Fruit fly (Drosophila melanogaster) whole organism, prepupa: ENCODE results near the gene CG7182.
A peak's percentile ranks its signal among the peaks of the same experiment; 100 is the strongest.

Source experiments
- Blimp-1 ChIP-seq: fragments of 200-800 bp; sonication (Bioruptor generic); optimal IDR thresholded peaks from 3 replicates; lab custom pipeline; 2017; ENCODE audit warnings: missing biosample characterization, missing genetic modification characterization, mild to moderate bottlenecking, moderate library complexity, missing genetic modification reagents
- CG10631 ChIP-seq: fragments of 200-800 bp; sonication (Bioruptor generic); optimal IDR thresholded peaks from 2 replicates; lab custom pipeline; 2016; ENCODE audit warnings: missing biosample characterization, missing genetic modification characterization
- CG11294 ChIP-seq: fragments of 200-800 bp; sonication (Bioruptor generic); IDR thresholded peaks from 2 replicates; pipeline ENCODE4 v1.3.6; 2022; ENCODE audit warnings: missing biosample characterization, missing genetic modification characterization
- CG11762 ChIP-seq: fragments of 200-800 bp; sonication (Bioruptor generic); optimal IDR thresholded peaks from 3 replicates; lab custom pipeline; 2016; ENCODE audit warnings: missing biosample characterization, missing genetic modification characterization; ENCODE audit not compliant: insufficient read depth
- CG11902 ChIP-seq: fragments of 200-800 bp; sonication (Bioruptor generic); optimal IDR thresholded peaks from 3 replicates; lab custom pipeline; 2016; ENCODE audit warnings: missing biosample characterization, missing genetic modification characterization
- CG15336 ChIP-seq: fragments of 200-800 bp; sonication (Bioruptor generic); IDR thresholded peaks from 2 replicates; pipeline ENCODE4 v1.3.6; 2022; ENCODE audit warnings: missing biosample characterization, missing genetic modification characterization
- CG16779 ChIP-seq: fragments of 200-800 bp; sonication (Bioruptor generic); optimal IDR thresholded peaks from 3 replicates; lab custom pipeline; 2017; ENCODE audit warnings: missing biosample characterization, mild to moderate bottlenecking, missing genetic modification characterization
- CG3032 ChIP-seq: fragments of 200-800 bp; optimal IDR thresholded peaks from 2 replicates; lab custom pipeline; 2019; ENCODE audit warnings: missing biosample characterization, mild to moderate bottlenecking, missing genetic modification characterization, moderate library complexity
- CG31627 ChIP-seq: fragments of 200-800 bp; sonication (Bioruptor generic); optimal IDR thresholded peaks from 3 replicates; lab custom pipeline; 2016; ENCODE audit warnings: missing biosample characterization, missing genetic modification characterization
- CG34406 ChIP-seq: fragments of 200-800 bp; sonication (Bioruptor generic); optimal IDR thresholded peaks from 3 replicates; lab custom pipeline; 2016; ENCODE audit warnings: missing biosample characterization, missing genetic modification characterization
- CG4318 ChIP-seq: fragments of 200-800 bp; sonication (Bioruptor generic); optimal IDR thresholded peaks from 3 replicates; lab custom pipeline; 2017; ENCODE audit warnings: missing biosample characterization, mild to moderate bottlenecking, missing genetic modification characterization
- CG6276 ChIP-seq: fragments of 200-800 bp; sonication (Bioruptor generic); optimal IDR thresholded peaks from 2 replicates; lab custom pipeline; 2017; ENCODE audit warnings: missing biosample characterization, mild to moderate bottlenecking, missing genetic modification characterization
- CG6792 ChIP-seq: fragments of 200-800 bp; sonication (Bioruptor generic); optimal IDR thresholded peaks from 3 replicates; lab custom pipeline; 2016; ENCODE audit warnings: missing biosample characterization, missing genetic modification characterization
- CG6808 ChIP-seq: fragments of 200-800 bp; sonication (Bioruptor generic); optimal IDR thresholded peaks from 3 replicates; lab custom pipeline; 2017; ENCODE audit warnings: missing biosample characterization, missing genetic modification characterization, mild to moderate bottlenecking, moderate library complexity, missing genetic modification reagents
- CG6854 ChIP-seq: fragments of 200-800 bp; sonication (Bioruptor generic); optimal IDR thresholded peaks from 2 replicates; lab custom pipeline; 2017; ENCODE audit warnings: missing biosample characterization, mild to moderate bottlenecking, missing genetic modification characterization
- CG7368 ChIP-seq: fragments of 200-800 bp; sonication (Bioruptor generic); optimal IDR thresholded peaks from 3 replicates; lab custom pipeline; 2016; ENCODE audit warnings: missing biosample characterization, missing genetic modification characterization
- CG8319 ChIP-seq: fragments of 200-800 bp; sonication (Bioruptor generic); optimal IDR thresholded peaks from 3 replicates; lab custom pipeline; 2016; ENCODE audit warnings: missing biosample characterization, missing genetic modification characterization
- CG9139 ChIP-seq: fragments of 200-800 bp; sonication (Bioruptor generic); optimal IDR thresholded peaks from 3 replicates; lab custom pipeline; 2017; ENCODE audit warnings: missing biosample characterization, mild to moderate bottlenecking, missing genetic modification characterization
- Eip75B ChIP-seq: fragments of 200-800 bp; sonication (Bioruptor generic); optimal IDR thresholded peaks from 3 replicates; lab custom pipeline; 2016; ENCODE audit warnings: missing biosample characterization, missing genetic modification characterization
- Eip78C ChIP-seq: fragments of 200-800 bp; sonication (Bioruptor generic); peaks from one replicate; lab custom pipeline; 2016; ENCODE audit warnings: missing biosample characterization, missing genetic modification characterization
- Eip93F ChIP-seq: fragments of 200-800 bp; sonication (Bioruptor generic); optimal IDR thresholded peaks from 2 replicates; lab custom pipeline; 2016; ENCODE audit warnings: missing biosample characterization, mild to moderate bottlenecking, missing genetic modification characterization
- Ets96B ChIP-seq: fragments of 200-800 bp; optimal IDR thresholded peaks from 2 replicates; lab custom pipeline; 2019; ENCODE audit warnings: missing biosample characterization, mild to moderate bottlenecking, missing genetic modification characterization, moderate library complexity
- Gug ChIP-seq: fragments of 200-800 bp; sonication (Bioruptor generic); IDR thresholded peaks from 2 replicates; pipeline ENCODE4 v1.3.6; 2022; ENCODE audit warnings: missing biosample characterization, missing genetic modification characterization
- Hr38 ChIP-seq: sonication (Bioruptor generic); optimal IDR thresholded peaks from 2 replicates; lab custom pipeline; 2016; ENCODE audit warnings: missing biosample characterization, missing genetic modification characterization
- Hr39 ChIP-seq: fragments of 200-800 bp; sonication (Bioruptor generic); optimal IDR thresholded peaks from 2 replicates; lab custom pipeline; 2016; ENCODE audit warnings: missing biosample characterization, missing genetic modification characterization
- Hr4 ChIP-seq: fragments of 200-800 bp; sonication (Bioruptor generic); optimal IDR thresholded peaks from 3 replicates; lab custom pipeline; 2016; ENCODE audit warnings: missing biosample characterization, missing genetic modification characterization
- Lpt ChIP-seq: fragments of 200-800 bp; sonication (Bioruptor generic); optimal IDR thresholded peaks from 3 replicates; lab custom pipeline; 2016; ENCODE audit warnings: missing biosample characterization, missing genetic modification characterization
- Met ChIP-seq: fragments of 200-800 bp; sonication (Bioruptor generic); optimal IDR thresholded peaks from 3 replicates; lab custom pipeline; 2016; ENCODE audit warnings: missing biosample characterization, missing genetic modification characterization
- OdsH ChIP-seq: fragments of 200-800 bp; sonication (Bioruptor generic); optimal IDR thresholded peaks from 3 replicates; lab custom pipeline; 2016; ENCODE audit warnings: missing biosample characterization, missing genetic modification characterization
- Smox ChIP-seq: fragments of 200-800 bp; sonication (Bioruptor generic); optimal IDR thresholded peaks from 3 replicates; lab custom pipeline; 2016; ENCODE audit warnings: missing biosample characterization, missing genetic modification characterization
- Sox102F ChIP-seq: fragments of 200-800 bp; sonication (Bioruptor generic); optimal IDR thresholded peaks from 2 replicates; lab custom pipeline; 2016; ENCODE audit warnings: missing biosample characterization, mild to moderate bottlenecking, missing genetic modification characterization
- Sox14 ChIP-seq: fragments of 200-800 bp; sonication (Bioruptor generic); optimal IDR thresholded peaks from 3 replicates; lab custom pipeline; 2016; ENCODE audit warnings: missing biosample characterization, missing genetic modification characterization
- achi ChIP-seq: fragments of 200-800 bp; sonication (Bioruptor generic); optimal IDR thresholded peaks from 3 replicates; lab custom pipeline; 2016; ENCODE audit warnings: missing biosample characterization, missing genetic modification characterization
- acj6 ChIP-seq: fragments of 200-800 bp; sonication (Bioruptor generic); optimal IDR thresholded peaks from 3 replicates; lab custom pipeline; 2016; ENCODE audit warnings: missing biosample characterization, missing genetic modification characterization
- cyc ChIP-seq: fragments of 200-800 bp; sonication (Bioruptor generic); optimal IDR thresholded peaks from 3 replicates; lab custom pipeline; 2016; ENCODE audit warnings: missing biosample characterization, missing genetic modification characterization
- dsx ChIP-seq: fragments of 200-800 bp; optimal IDR thresholded peaks from 3 replicates; lab custom pipeline; 2019; ENCODE audit warnings: missing biosample characterization, mild to moderate bottlenecking, missing genetic modification characterization, moderate library complexity; ENCODE audit not compliant: poor library complexity, severe bottlenecking
- eg ChIP-seq: fragments of 200-800 bp; sonication (Bioruptor generic); IDR thresholded peaks from 3 replicates; pipeline ENCODE4 v1.3.6; 2022; ENCODE audit warnings: missing biosample characterization, missing genetic modification characterization
- esn ChIP-seq: fragments of 200-800 bp; sonication (Bioruptor generic); optimal IDR thresholded peaks from 2 replicates; lab custom pipeline; 2016; ENCODE audit warnings: missing biosample characterization, mild to moderate bottlenecking, missing genetic modification characterization, moderate library complexity
- fd59A ChIP-seq: fragments of 200-800 bp; sonication (Bioruptor generic); optimal IDR thresholded peaks from 2 replicates; lab custom pipeline; 2017; ENCODE audit warnings: missing biosample characterization, mild to moderate bottlenecking, missing genetic modification characterization, missing genetic modification reagents
- fd85E ChIP-seq: fragments of 200-800 bp; sonication (Bioruptor generic); optimal IDR thresholded peaks from 3 replicates; lab custom pipeline; 2016; ENCODE audit warnings: missing biosample characterization, missing genetic modification characterization
- fkh ChIP-seq: fragments of 200-800 bp; sonication (Bioruptor generic); optimal IDR thresholded peaks from 3 replicates; lab custom pipeline; 2017; ENCODE audit warnings: missing biosample characterization, mild to moderate bottlenecking, missing genetic modification characterization, moderate library complexity
- lz ChIP-seq: fragments of 200-800 bp; sonication (Bioruptor generic); optimal IDR thresholded peaks from 3 replicates; lab custom pipeline; 2016; ENCODE audit warnings: missing biosample characterization, missing genetic modification characterization
- net ChIP-seq: fragments of 200-800 bp; sonication (Bioruptor generic); optimal IDR thresholded peaks from 3 replicates; lab custom pipeline; 2016; ENCODE audit warnings: missing biosample characterization, missing genetic modification characterization
- pdm3 ChIP-seq: fragments of 200-800 bp; sonication (Bioruptor generic); optimal IDR thresholded peaks from 3 replicates; lab custom pipeline; 2016; ENCODE audit warnings: missing biosample characterization, missing genetic modification characterization
- salr ChIP-seq, 2 experiments: fragments of 200-800 bp; sonication (Bioruptor generic); optimal IDR thresholded peaks; 3 replicates each; lab custom pipeline; 2016 to 2018; ENCODE audit warnings: missing biosample characterization in 2 of 2, missing genetic modification characterization in 2 of 2, mild to moderate bottlenecking in 1 of 2
- spab ChIP-seq: fragments of 200-800 bp; sonication (Bioruptor generic); optimal IDR thresholded peaks from 2 replicates; lab custom pipeline; 2017; ENCODE audit warnings: missing biosample characterization, mild to moderate bottlenecking, missing genetic modification characterization, missing genetic modification reagents
- ss ChIP-seq, 2 experiments: fragments of 200-800 bp; sonication (Bioruptor generic); optimal IDR thresholded peaks; 2 replicates in 1 of 2; 3 replicates in 1 of 2; lab custom pipeline; 2017 to 2018; ENCODE audit warnings: mild to moderate bottlenecking in 2 of 2, missing biosample characterization in 2 of 2, missing genetic modification characterization in 2 of 2, moderate library complexity in 1 of 2
- svp ChIP-seq: fragments of 200-800 bp; sonication (Bioruptor generic); peaks from one replicate; lab custom pipeline; 2016; ENCODE audit warnings: missing biosample characterization, missing genetic modification characterization
- topi ChIP-seq: fragments of 200-800 bp; sonication (Bioruptor generic); optimal IDR thresholded peaks from 3 replicates; lab custom pipeline; 2016; ENCODE audit warnings: missing biosample characterization, missing genetic modification characterization
- vri ChIP-seq: fragments of 200-800 bp; sonication (Bioruptor generic); optimal IDR thresholded peaks from 3 replicates; lab custom pipeline; 2016; ENCODE audit warnings: missing biosample characterization, mild to moderate bottlenecking, missing genetic modification characterization

The CG7182 gene

dm6 chr3L:8346100-8346980, at the start of gene CG7182, which contains the start of gene GAPcenA:
Gene CG7182, minus strand, starts transcription at chr3L:8346382.
Gene GAPcenA, plus strand, starts transcription at chr3L:8346561.
- TF ChIP-seq fd59A (GFP tag; lab: Kevin White, UChicago) (peak; percentile 7), eg (GFP tag; lab: Robert Waterston, UW) (peak; percentile 75), CG9139 (GFP tag; lab: Kevin White, UChicago) (peak; percentile 26), Hr39 (peak; percentile 53), pdm3 (no peak), CG11294 (peak; percentile 23; the same call in 1 of the 2 replicates), CG7368 (GFP tag; lab: Kevin White, UChicago) (peak; percentile 57), topi (GFP tag; lab: Kevin White, UChicago) (peak; percentile 75), Hr4 (GFP tag; lab: Kevin White, UChicago) (no peak), cyc (GFP tag; lab: Kevin White, UChicago) (peak; percentile 64), Gug (GFP tag; lab: Robert Waterston, UW) (0 out of 2 replicates have a peak, but pooled peaks have one; percentile 9), svp (GFP tag; lab: Kevin White, UChicago) (peak; percentile 97), ss (GFP tag; optimal IDR thresholded peaks at IDR 0.05; lab: Kevin White, UChicago) (peak in 1 of 2 experiments; percentile 79), CG4318 (GFP tag; lab: Kevin White, UChicago) (no peak), Blimp-1 (GFP tag; lab: Kevin White, UChicago) (peak; percentile 42), fkh (GFP tag; lab: Kevin White, UChicago) (peak; percentile 54), Hr38 (GFP tag; lab: Kevin White, UChicago) (no peak), Eip75B (GFP tag; lab: Kevin White, UChicago) (no peak), CG34406 (GFP tag; lab: Kevin White, UChicago) (peak; percentile 81), CG16779 (tag; lab: Kevin White, UChicago) (no peak), CG15336 (GFP tag; lab: Robert Waterston, UW) (peak; percentile 59; the same call in 1 of the 2 replicates), net (peak; percentile 71), fd85E (GFP tag; lab: Kevin White, UChicago) (no peak), Met (GFP tag; lab: Kevin White, UChicago) (no peak), acj6 (no peak), CG8319 (GFP tag; lab: Kevin White, UChicago) (peak; percentile 46), lz (GFP tag; lab: Kevin White, UChicago) (peak; percentile 66), CG3032 (tag; lab: Kevin White, UChicago) (peak; percentile 85), dsx (GFP tag; lab: Kevin White, UChicago) (no peak), CG11762 (GFP tag; lab: Kevin White, UChicago) (peak; percentile 64), Smox (GFP tag; lab: Kevin White, UChicago) (no peak), CG11902 (peak; percentile 53), CG6276 (GFP tag; lab: Kevin White, UChicago) (no peak), Sox102F (GFP tag; lab: Kevin White, UChicago) (no peak), spab (GFP tag; lab: Kevin White, UChicago) (peak; percentile 41), CG10631 (GFP tag; lab: Kevin White, UChicago) (peak; percentile 87), Eip78C (GFP tag; lab: Kevin White, UChicago) (peak; percentile 92), CG31627 (GFP tag; lab: Kevin White, UChicago) (peak; percentile 63), Sox14 (GFP tag; lab: Kevin White, UChicago) (peak; percentile 41), Lpt (GFP tag; lab: Kevin White, UChicago) (peak; percentile 36), achi (GFP tag; lab: Kevin White, UChicago) (peak; percentile 78), OdsH (GFP tag; lab: Kevin White, UChicago) (no peak), Ets96B (tag; lab: Kevin White, UChicago) (peak; percentile 78), CG6808 (peak; percentile 62), CG6854 (GFP tag; lab: Kevin White, UChicago) (peak; percentile 28), salr (GFP tag; optimal IDR thresholded peaks at IDR 0.05; lab: Kevin White, UChicago) (no peak), vri (GFP tag; lab: Kevin White, UChicago) (peak; percentile 90), CG6792 (peak; percentile 70), Eip93F (GFP tag; lab: Kevin White, UChicago) (peak; percentile 27), esn (GFP tag; lab: Kevin White, UChicago) (peak; percentile 80)
